Worm (Caenorhabditis elegans) whole organism, L2 larva: ENCODE measurements around the gene srt-19.
"Not testable (repeated sequence)": the region's sequence is repeated elsewhere in the genome, so short reads cannot be mapped to it uniquely, and the experiment has no call there.

Experiments
- alr-1 ChIP-seq: fragments of 150-350 bp; optimal IDR thresholded peaks from 2 replicates; lab custom pipeline; 2014; ENCODE audit warnings: missing biosample characterization, missing genetic modification characterization
- aly-2 ChIP-seq: fragments of 150-350 bp; optimal IDR thresholded peaks from 2 replicates; lab custom pipeline; 2014; ENCODE audit warnings: missing biosample characterization, missing genetic modification characterization
- dmd-4 ChIP-seq: sonication (generic microtip); optimal IDR thresholded peaks from 2 replicates; lab custom pipeline; 2017; ENCODE audit warnings: missing biosample characterization, missing genetic modification characterization
- elt-1 ChIP-seq: fragments of 150-350 bp; optimal IDR thresholded peaks from 2 replicates; lab custom pipeline; 2014; ENCODE audit warnings: missing biosample characterization, missing genetic modification characterization
- lin-11 ChIP-seq: fragments of 150-350 bp; sonication (generic microtip); optimal IDR thresholded peaks from 2 replicates; lab custom pipeline; 2014; ENCODE audit warnings: missing biosample characterization, missing genetic modification characterization, inconsistent platforms, mixed read lengths
- lin-13 ChIP-seq: fragments of 150-350 bp; optimal IDR thresholded peaks from 2 replicates; lab custom pipeline; 2014; ENCODE audit warnings: missing biosample characterization, missing genetic modification reagents, missing genetic modification characterization
- lsy-2 ChIP-seq, 2 experiments: fragments of 150-350 bp in 1 of 2; sonication (generic microtip) in 1 of 2; optimal IDR thresholded peaks; 2 replicates each; lab custom pipeline; 2014 to 2017; ENCODE audit warnings: missing biosample characterization in 2 of 2, missing genetic modification characterization in 2 of 2
- nhr-21 ChIP-seq: fragments of 150-350 bp; optimal IDR thresholded peaks from 2 replicates; lab custom pipeline; 2014; ENCODE audit warnings: missing biosample characterization, missing genetic modification characterization
- nhr-77 ChIP-seq: fragments of 150-350 bp; optimal IDR thresholded peaks from 2 replicates; lab custom pipeline; 2014; ENCODE audit warnings: missing biosample characterization, missing genetic modification characterization
- snpc-4 ChIP-seq: fragments of 150-350 bp; optimal IDR thresholded peaks from 2 replicates; lab custom pipeline; 2014; ENCODE audit warnings: missing biosample characterization, missing genetic modification characterization
- zag-1 ChIP-seq: fragments of 150-350 bp; optimal IDR thresholded peaks from 2 replicates; lab custom pipeline; 2014; ENCODE audit warnings: missing biosample characterization, missing genetic modification characterization
- ztf-4 ChIP-seq: fragments of 150-350 bp; optimal IDR thresholded peaks from 2 replicates; lab custom pipeline; 2014; ENCODE audit warnings: missing biosample characterization, missing genetic modification characterization

srt-19 gene

DNA sequence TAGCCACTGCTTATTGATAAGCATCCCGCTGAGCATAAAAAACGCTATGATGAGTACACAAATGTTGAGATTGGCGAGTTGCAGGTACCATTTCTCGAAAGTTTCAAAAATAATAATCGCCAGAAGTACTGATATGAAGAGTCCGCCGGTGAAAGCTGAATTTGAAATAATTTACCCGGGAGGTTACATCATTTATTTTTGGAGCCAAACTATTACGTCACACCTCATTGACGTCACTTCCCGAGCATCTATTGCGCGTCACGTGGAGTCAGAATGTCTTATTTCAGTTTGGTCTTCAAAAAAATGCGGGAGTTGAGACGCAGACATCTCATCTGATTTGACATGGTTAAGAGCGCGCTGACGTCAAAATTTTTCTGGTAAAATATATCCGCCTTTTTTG is 46.0 kb downstream of the srt-19 start:
- TF ChIP-seq lin-11 (tag; lab: Kevin White, UChicago) (no peak), lin-13 (GFP tag; lab: Kevin White, UChicago) (no peak), ztf-4 (tag; lab: Kevin White, UChicago) (no peak), aly-2 (tag; lab: Kevin White, UChicago) (no peak)

DNA sequence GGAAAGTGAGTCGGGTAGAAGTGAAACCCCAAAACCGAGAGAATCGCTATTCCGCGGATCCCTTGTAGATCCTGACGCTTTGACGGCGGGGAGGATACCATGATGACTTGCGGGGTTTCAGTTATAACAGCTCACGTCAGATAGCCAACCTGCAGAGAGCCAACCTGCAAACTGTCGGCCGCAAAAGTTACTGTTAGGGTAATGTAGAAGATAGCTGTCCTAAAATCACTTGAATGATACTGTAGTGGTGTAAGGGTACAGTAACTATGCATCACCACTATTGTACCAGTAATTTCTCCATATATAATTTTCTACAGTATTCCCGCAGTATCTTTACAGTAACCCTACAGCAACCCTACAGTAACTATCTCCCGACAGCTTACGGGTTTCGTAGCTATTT is 47.6 kb downstream of the srt-19 start, which contains the start of gene oac-12:
oac-12 (minus strand) TSS at position 101 of the 400 bp plus-strand sequence.
- TF ChIP-seq snpc-4 (tag; lab: Kevin White, UChicago) = no peak
- TF ChIP-seq alr-1 (tag; lab: Kevin White, UChicago) = no peak
- no peak for TF ChIP-seq nhr-21
- TF ChIP-seq lsy-2 (tag; optimal IDR thresholded peaks at IDR 0.05; lab: Kevin White, UChicago) = no peak
- TF ChIP-seq elt-1 (tag; lab: Kevin White, UChicago) = no peak
- TF ChIP-seq dmd-4 (tag; lab: Kevin White, UChicago) = no peak

DNA sequence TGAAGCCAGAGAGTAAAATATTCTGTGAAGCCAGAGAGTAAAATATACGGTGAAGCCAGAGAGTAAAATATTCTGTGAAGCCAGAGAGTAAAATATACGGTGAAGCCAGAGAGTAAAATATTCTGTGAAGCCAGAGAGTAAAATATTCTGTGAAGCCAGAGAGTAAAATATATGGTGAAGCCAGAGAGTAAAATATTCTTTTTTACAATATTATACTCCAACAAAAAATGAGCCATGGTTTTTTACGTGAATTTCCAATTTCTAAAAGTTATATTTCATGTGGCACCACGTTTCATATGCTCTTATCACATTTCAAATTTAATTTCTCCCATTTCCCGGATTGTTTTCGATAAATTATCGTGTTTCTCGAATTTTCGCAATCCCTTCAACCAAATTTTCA is 51.6 kb downstream of the srt-19 start, which contains the start of gene irld-1:
irld-1 (plus strand) TSS at position 301 of the 400 bp plus-strand sequence.
- TF ChIP-seq lin-11, zag-1, nhr-77 (tag; lab: Kevin White, UChicago): not testable (repeated sequence)
